Fruit fly (Drosophila melanogaster) Kc167 (cell line): ENCODE results near the gene CG3436.

Experiments used
- h ChIP-seq: fragments of >200 bp; optimal IDR thresholded peaks from 3 replicates; lab custom pipeline; 2018; ENCODE audit warnings: missing external identifiers
- ttk ChIP-seq: sonication (Bioruptor generic); optimal IDR thresholded peaks from 2 replicates; lab custom pipeline; 2017; ENCODE audit warnings: missing external identifiers

DNA sequence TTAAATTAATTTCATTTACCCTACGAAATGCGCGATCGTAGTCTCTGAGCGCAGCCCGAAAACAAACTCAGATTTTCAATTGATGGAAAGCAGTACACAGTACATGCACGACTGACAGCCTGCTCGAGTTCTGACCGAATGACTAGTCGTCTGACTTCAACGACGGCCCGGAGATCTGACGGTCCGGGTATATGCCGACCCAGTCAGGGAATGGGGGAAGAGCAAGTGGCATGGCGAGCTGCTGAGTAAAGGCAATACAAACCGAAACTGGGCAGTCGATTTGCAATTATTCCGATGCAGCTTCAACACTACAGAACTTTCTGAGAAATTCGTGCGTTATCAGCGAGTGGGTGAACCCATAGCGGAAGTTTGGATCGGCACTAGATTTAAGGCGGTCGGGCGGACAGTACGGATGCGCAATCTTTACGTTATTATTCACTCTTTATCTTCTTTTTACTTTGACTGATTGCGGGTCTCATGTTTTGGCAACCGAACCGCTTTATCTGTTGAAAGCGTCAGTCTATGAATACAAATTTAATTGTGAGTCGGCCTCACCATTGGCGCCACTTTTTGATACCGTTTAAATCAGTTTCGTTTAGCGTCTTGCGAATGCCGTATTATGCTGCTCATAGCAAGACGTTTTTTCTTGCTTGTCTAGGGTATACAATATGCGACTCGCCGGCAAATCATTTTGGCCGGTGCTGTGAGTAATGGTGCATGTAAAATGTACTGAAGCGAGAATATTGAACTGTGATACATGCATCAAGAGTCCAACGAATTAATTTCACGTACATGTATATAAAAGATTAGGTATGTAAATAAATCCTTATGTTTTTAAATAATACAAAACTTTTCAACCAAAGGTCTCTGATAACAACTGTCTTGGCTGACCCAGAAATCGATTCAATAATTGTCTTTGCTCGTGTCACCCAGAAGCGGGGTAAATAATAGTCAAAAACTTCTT is 35.1 kb upstream of the CG3436 start:
- TF ChIP-seq h (lab: Kevin White, UChicago) (no peak), ttk (no peak)
